Worm (Caenorhabditis elegans) whole organism, young adult: Measurements from ENCODE around the gene Y54E2A.9.
A peak's percentile ranks its signal among the peaks of the same experiment; 100 is the strongest.

ENCODE experiments used
- B0019.2 ChIP-seq: fragments of 200-800 bp; sonication (Bioruptor generic); conservative IDR thresholded peaks from 2 replicates; pipeline ENCODE4 v1.3.6; 2022; ENCODE audit warnings: missing genetic modification reagents, missing genetic modification characterization, missing compliant biosample characterization
- C06A6.2 ChIP-seq: fragments of 200-800 bp; sonication (Bioruptor generic); conservative IDR thresholded peaks from 2 replicates; pipeline ENCODE4 v1.3.6; 2022; ENCODE audit warnings: missing genetic modification characterization, missing compliant biosample characterization
- D2030.7 ChIP-seq: fragments of 200-800 bp; sonication (Bioruptor generic); IDR thresholded peaks from 2 replicates; pipeline ENCODE4 v1.3.6; 2022; ENCODE audit warnings: missing genetic modification reagents, missing genetic modification characterization, missing compliant biosample characterization
- F22D6.2 ChIP-seq: sonication (generic microtip); optimal IDR thresholded peaks from 2 replicates; lab custom pipeline; 2016; ENCODE audit warnings: mild to moderate bottlenecking, missing genetic modification characterization, missing compliant biosample characterization
- F23B12.7 ChIP-seq: sonication (generic microtip); optimal IDR thresholded peaks from 2 replicates; lab custom pipeline; 2017; ENCODE audit warnings: missing genetic modification characterization, mild to moderate bottlenecking, missing compliant biosample characterization, antibody characterized with exemption, moderate library complexity; ENCODE audit not compliant: insufficient read depth
- F33H1.4 ChIP-seq: fragments of 200-800 bp; sonication (Bioruptor generic); IDR thresholded peaks from 2 replicates; pipeline ENCODE4 v1.3.6; 2022; ENCODE audit warnings: missing genetic modification reagents, missing genetic modification characterization, missing compliant biosample characterization
- F49E8.2 ChIP-seq: sonication (generic microtip); optimal IDR thresholded peaks from 3 replicates; lab custom pipeline; 2017; ENCODE audit warnings: missing genetic modification characterization, mild to moderate bottlenecking, missing compliant biosample characterization, antibody characterized with exemption, moderate library complexity; ENCODE audit not compliant: insufficient read depth
- T07F8.4 ChIP-seq: sonication (generic microtip); optimal IDR thresholded peaks from 2 replicates; lab custom pipeline; 2016; ENCODE audit warnings: mild to moderate bottlenecking, missing genetic modification characterization, moderate library complexity, missing compliant biosample characterization
- Y53G8AR.9 ChIP-seq: fragments of 200-800 bp; sonication (Bioruptor generic); conservative IDR thresholded peaks from 2 replicates; pipeline ENCODE4 v1.3.6; 2022; ENCODE audit warnings: missing genetic modification reagents, missing genetic modification characterization, missing compliant biosample characterization
- Y56A3A.18 ChIP-seq: fragments of 200-800 bp; sonication (Bioruptor generic); IDR thresholded peaks from 2 replicates; pipeline ENCODE4 v1.3.6; 2022; ENCODE audit warnings: missing genetic modification reagents, missing genetic modification characterization, missing compliant biosample characterization
- Y67H2A.10 ChIP-seq: fragments of 200-800 bp; sonication (Bioruptor generic); conservative IDR thresholded peaks from 2 replicates; pipeline ENCODE4 v1.3.6; 2022; ENCODE audit warnings: missing genetic modification reagents, missing genetic modification characterization, missing compliant biosample characterization
- atf-7 ChIP-seq: sonication (generic microtip); optimal IDR thresholded peaks from 2 replicates; lab custom pipeline; 2017; ENCODE audit warnings: mild to moderate bottlenecking, missing genetic modification characterization, missing compliant biosample characterization
- attf-6 ChIP-seq: fragments of 200-800 bp; sonication (Bioruptor generic); IDR thresholded peaks from 2 replicates; pipeline ENCODE4 v1.3.6; 2022; ENCODE audit warnings: missing genetic modification reagents, missing genetic modification characterization, missing compliant biosample characterization
- cebp-1 ChIP-seq, 2 experiments: fragments of 200-800 bp in 1 of 2; sonication (Bioruptor generic) in 1 of 2; sonication (generic microtip) in 1 of 2; IDR thresholded peaks in 1 of 2; optimal IDR thresholded peaks in 1 of 2; 2 replicates each; pipeline versions ENCODE4 v1.3.6 to Lab custom; 2017 to 2022; ENCODE audit warnings: missing compliant biosample characterization in 2 of 2, missing genetic modification characterization in 2 of 2, mild to moderate bottlenecking in 1 of 2, missing genetic modification reagents in 1 of 2, moderate library complexity in 1 of 2
- cebp-2 ChIP-seq: fragments of 200-800 bp; sonication (Bioruptor generic); IDR thresholded peaks from 2 replicates; pipeline ENCODE4 v1.3.6; 2022; ENCODE audit warnings: missing genetic modification characterization, missing compliant biosample characterization
- ceh-100 ChIP-seq: fragments of 200-800 bp; sonication (Bioruptor generic); IDR thresholded peaks from 2 replicates; pipeline ENCODE4 v1.3.6; 2022; ENCODE audit warnings: missing genetic modification reagents, missing genetic modification characterization, missing compliant biosample characterization
- ceh-40 ChIP-seq: fragments of 200-800 bp; sonication (Bioruptor generic); IDR thresholded peaks from 2 replicates; pipeline ENCODE4 v1.3.6; 2022; ENCODE audit warnings: missing genetic modification characterization, missing compliant biosample characterization
- ceh-58 ChIP-seq: fragments of 200-800 bp; sonication (Bioruptor generic); IDR thresholded peaks from 2 replicates; pipeline ENCODE4 v1.3.6; 2022; ENCODE audit warnings: missing genetic modification characterization, missing compliant biosample characterization
- chd-7 ChIP-seq: sonication (generic microtip); optimal IDR thresholded peaks from 2 replicates; lab custom pipeline; 2016; ENCODE audit warnings: mild to moderate bottlenecking, missing genetic modification characterization, moderate library complexity, missing compliant biosample characterization
- dox-1 ChIP-seq: fragments of 200-800 bp; sonication (Bioruptor generic); IDR thresholded peaks from 2 replicates; pipeline ENCODE4 v1.3.6; 2022; ENCODE audit warnings: missing genetic modification reagents, missing genetic modification characterization, missing compliant biosample characterization
- dpff-1 ChIP-seq: sonication (generic microtip); optimal IDR thresholded peaks from 2 replicates; lab custom pipeline; 2017; ENCODE audit warnings: mild to moderate bottlenecking, missing genetic modification characterization, missing compliant biosample characterization
- gei-17 ChIP-seq: fragments of 200-800 bp; sonication (Bioruptor generic); optimal IDR thresholded peaks from 2 replicates; lab custom pipeline; 2018; ENCODE audit warnings: mild to moderate bottlenecking, missing genetic modification characterization, missing compliant biosample characterization
- him-1 ChIP-seq: sonication (generic microtip); optimal IDR thresholded peaks from 2 replicates; lab custom pipeline; 2016; ENCODE audit warnings: missing genotype, missing genetic modification reagents, missing genetic modification characterization, missing compliant biosample characterization
- hlh-12 ChIP-seq: sonication (generic microtip); optimal IDR thresholded peaks from 2 replicates; lab custom pipeline; 2016; ENCODE audit warnings: missing genetic modification characterization, missing compliant biosample characterization
- hlh-26 ChIP-seq: fragments of 200-800 bp; sonication (Bioruptor generic); conservative IDR thresholded peaks from 2 replicates; pipeline ENCODE4 v1.3.6; 2022; ENCODE audit warnings: missing genetic modification reagents, missing genetic modification characterization, missing compliant biosample characterization
- hmg-20 ChIP-seq: fragments of 200-800 bp; sonication (Bioruptor generic); IDR thresholded peaks from 2 replicates; pipeline ENCODE4 v1.3.6; 2022; ENCODE audit warnings: missing genetic modification reagents, missing genetic modification characterization, missing compliant biosample characterization
- lin-40 ChIP-seq: sonication (generic microtip); optimal IDR thresholded peaks from 2 replicates; lab custom pipeline; 2016; ENCODE audit warnings: missing genetic modification characterization, mild to moderate bottlenecking, missing compliant biosample characterization, missing genotype, missing genetic modification reagents
- madf-10 ChIP-seq: sonication (generic microtip); optimal IDR thresholded peaks from 2 replicates; lab custom pipeline; 2016; ENCODE audit warnings: mild to moderate bottlenecking, missing genetic modification characterization, missing compliant biosample characterization
- madf-3 ChIP-seq: fragments of 200-800 bp; sonication (Bioruptor generic); IDR thresholded peaks from 2 replicates; pipeline ENCODE4 v1.3.6; 2022; ENCODE audit warnings: missing genetic modification reagents, missing genetic modification characterization, missing compliant biosample characterization
- madf-6 ChIP-seq: fragments of 200-800 bp; sonication (Bioruptor generic); IDR thresholded peaks from 2 replicates; pipeline ENCODE4 v1.3.6; 2022; ENCODE audit warnings: missing genetic modification reagents, missing genetic modification characterization, missing compliant biosample characterization
- nfya-2 ChIP-seq: fragments of 200-800 bp; sonication (Bioruptor generic); IDR thresholded peaks from 2 replicates; pipeline ENCODE4 v1.3.6; 2022; ENCODE audit warnings: missing genetic modification reagents, missing genetic modification characterization, missing compliant biosample characterization
- nfyb-1 ChIP-seq: fragments of 200-800 bp; sonication (Bioruptor generic); IDR thresholded peaks from 2 replicates; pipeline ENCODE4 v1.3.6; 2022; ENCODE audit warnings: missing genetic modification reagents, missing genetic modification characterization, missing compliant biosample characterization
- nhr-120 ChIP-seq: fragments of 200-800 bp; sonication (Bioruptor generic); IDR thresholded peaks from 2 replicates; pipeline ENCODE4 v1.3.6; 2022; ENCODE audit warnings: missing genetic modification characterization, missing compliant biosample characterization
- nhr-27 ChIP-seq: fragments of 200-800 bp; sonication (Bioruptor generic); optimal IDR thresholded peaks from 2 replicates; lab custom pipeline; 2018; ENCODE audit warnings: mild to moderate bottlenecking, missing genetic modification characterization, moderate library complexity, missing compliant biosample characterization
- nhr-90 ChIP-seq: sonication (generic microtip); optimal IDR thresholded peaks from 2 replicates; lab custom pipeline; 2016; ENCODE audit warnings: missing genotype, mild to moderate bottlenecking, missing genetic modification characterization, missing compliant biosample characterization
- pbrm-1 ChIP-seq: fragments of 200-800 bp; sonication (Bioruptor generic); IDR thresholded peaks from 2 replicates; pipeline ENCODE4 v1.3.6; 2022; ENCODE audit warnings: missing genetic modification reagents, missing genetic modification characterization, missing compliant biosample characterization
- pha-4 ChIP-seq: fragments of 150-350 bp; sonication (generic microtip); optimal IDR thresholded peaks from 2 replicates; lab custom pipeline; 2014; ENCODE audit warnings: missing biosample characterization, missing genetic modification reagents, missing genetic modification characterization
- rcor-1 ChIP-seq: fragments of 200-800 bp; sonication (Bioruptor generic); IDR thresholded peaks from 2 replicates; pipeline ENCODE4 v1.3.6; 2022; ENCODE audit warnings: missing genetic modification reagents, missing genetic modification characterization, missing compliant biosample characterization
- rec-8 ChIP-seq, 2 experiments: sonication (generic microtip); optimal IDR thresholded peaks; 2 replicates each; lab custom pipeline; 2016; ENCODE audit warnings: mild to moderate bottlenecking in 2 of 2, missing genetic modification characterization in 2 of 2, missing genetic modification reagents in 2 of 2, missing genotype in 2 of 2, missing biosample characterization in 1 of 2, missing compliant biosample characterization in 1 of 2, moderate library complexity in 1 of 2
- repo-1 ChIP-seq: sonication (generic microtip); optimal IDR thresholded peaks from 2 replicates; lab custom pipeline; 2017; ENCODE audit warnings: mild to moderate bottlenecking, missing genetic modification characterization, missing compliant biosample characterization
- rpc-1 ChIP-seq, 2 experiments: fragments of 150-350 bp in 1 of 2; sonication (generic microtip) in 1 of 2; optimal IDR thresholded peaks; 2 replicates each; lab custom pipeline; 2014 to 2018; ENCODE audit warnings: missing biosample characterization in 1 of 2, missing genetic modification characterization in 1 of 2, missing genetic modification reagents in 1 of 2, missing genotype in 1 of 2
- sdz-38 ChIP-seq: sonication (generic microtip); optimal IDR thresholded peaks from 2 replicates; lab custom pipeline; 2016; ENCODE audit warnings: missing genotype, missing genetic modification characterization, missing compliant biosample characterization
- sea-2 ChIP-seq: fragments of 200-800 bp; sonication (Bioruptor generic); IDR thresholded peaks from 2 replicates; pipeline ENCODE4 v1.3.6; 2022; ENCODE audit warnings: missing genetic modification characterization, missing compliant biosample characterization
- tlf-1 ChIP-seq: fragments of 200-800 bp; sonication (Bioruptor generic); optimal IDR thresholded peaks from 2 replicates; lab custom pipeline; 2018; ENCODE audit warnings: mild to moderate bottlenecking, missing genetic modification characterization, missing compliant biosample characterization
- unc-130 ChIP-seq: sonication (generic microtip); optimal IDR thresholded peaks from 2 replicates; lab custom pipeline; 2016; ENCODE audit warnings: missing genetic modification reagents, missing genetic modification characterization, missing compliant biosample characterization
- unc-62 ChIP-seq: fragments of 150-350 bp; optimal IDR thresholded peaks from 2 replicates; lab custom pipeline; 2014; ENCODE audit warnings: missing biosample characterization, missing genetic modification reagents, missing genetic modification characterization
- xnd-1 ChIP-seq: sonication (generic microtip); optimal IDR thresholded peaks from 2 replicates; lab custom pipeline; 2016; ENCODE audit warnings: missing genotype, missing genetic modification reagents, missing genetic modification characterization, missing compliant biosample characterization
- ztf-18 ChIP-seq: sonication (generic microtip); optimal IDR thresholded peaks from 2 replicates; lab custom pipeline; 2016; ENCODE audit warnings: missing genotype, mild to moderate bottlenecking, missing genetic modification characterization, missing compliant biosample characterization
- ztf-26 ChIP-seq: sonication (generic microtip); optimal IDR thresholded peaks from 2 replicates; lab custom pipeline; 2017; ENCODE audit warnings: missing genetic modification characterization, missing compliant biosample characterization

The Y54E2A.9 gene

ce11 chrII:14822419-14822818, 36.6 kb upstream of the Y54E2A.9 start (continued):
- TF ChIP-seq hlh-12 (tag; lab: Kevin White, UChicago), result no peak
- no peak for TF ChIP-seq nhr-120
- TF ChIP-seq F33H1.4 (GFP tag; lab: Robert Waterston, UW), result no peak
- TF ChIP-seq hlh-26 (GFP tag; lab: Robert Waterston, UW), result no peak
- no peak for TF ChIP-seq madf-3 (GFP tag; lab: Robert Waterston, UW)
- no peak for TF ChIP-seq sdz-38 (tag; lab: Kevin White, UChicago)
- TF ChIP-seq madf-10 (tag; lab: Kevin White, UChicago), result no peak
- TF ChIP-seq F49E8.2 (tag; lab: Kevin White, UChicago), result no peak
- no peak for TF ChIP-seq ztf-18 (tag; lab: Kevin White, UChicago)
- no peak for TF ChIP-seq chd-7 (tag; lab: Kevin White, UChicago)
- TF ChIP-seq ceh-58 (GFP tag; lab: Robert Waterston, UW), result no peak
- no peak for TF ChIP-seq atf-7
- TF ChIP-seq rec-8 (tag; optimal IDR thresholded peaks at IDR 0.05; lab: Kevin White, UChicago), result no peak
- TF ChIP-seq F22D6.2 (tag; lab: Kevin White, UChicago), result no peak
- peak; percentile 9 for TF ChIP-seq repo-1 (tag; lab: Kevin White, UChicago)
- no peak for TF ChIP-seq madf-6 (GFP tag; lab: Robert Waterston, UW)
- no peak for TF ChIP-seq T07F8.4 (tag; lab: Kevin White, UChicago)
- peak; percentile 71 for TF ChIP-seq dox-1 (GFP tag; lab: Robert Waterston, UW)
- no peak for TF ChIP-seq cebp-2 (GFP tag; lab: Robert Waterston, UW)
- TF ChIP-seq nhr-27 (tag; lab: Kevin White, UChicago), result no peak
- TF ChIP-seq unc-62 (GFP tag; lab: Kevin White, UChicago), result no peak
- no peak for TF ChIP-seq unc-130 (GFP tag; lab: Kevin White, UChicago)
- TF ChIP-seq hmg-20 (GFP tag; lab: Robert Waterston, UW), result no peak
- TF ChIP-seq ztf-26 (tag; lab: Kevin White, UChicago), result no peak
- no peak for TF ChIP-seq gei-17 (GFP tag; lab: Kevin White, UChicago)
- no peak for TF ChIP-seq nfyb-1 (GFP tag; lab: Robert Waterston, UW)
- TF ChIP-seq pha-4 (tag; lab: Kevin White, UChicago), result no peak
- no peak for TF ChIP-seq C06A6.2 (GFP tag; lab: Robert Waterston, UW)
- no peak for TF ChIP-seq ceh-40 (GFP tag; lab: Robert Waterston, UW)
- peak; percentile 74 for TF ChIP-seq lin-40 (tag; lab: Kevin White, UChicago)
- TF ChIP-seq sea-2 (GFP tag; lab: Robert Waterston, UW), result no peak
- peak; percentile 45 for TF ChIP-seq rcor-1
- TF ChIP-seq Y56A3A.18, result 0 out of 2 replicates have a peak, but pooled peaks have one; percentile 33
- TF ChIP-seq dpff-1 (tag; lab: Kevin White, UChicago), result no peak
- no peak for TF ChIP-seq tlf-1 (GFP tag; lab: Kevin White, UChicago)
- TF ChIP-seq rpc-1 (optimal IDR thresholded peaks at IDR 0.05; lab: Kevin White, UChicago), result no peak
- no peak for TF ChIP-seq rpc-1 (tag; optimal IDR thresholded peaks at IDR 0.05; lab: Kevin White, UChicago)
- TF ChIP-seq xnd-1 (tag; lab: Kevin White, UChicago), result no peak
- TF ChIP-seq nhr-90, result no peak
- no peak for TF ChIP-seq D2030.7 (GFP tag; lab: Robert Waterston, UW)
- TF ChIP-seq him-1 (tag; lab: Kevin White, UChicago), result no peak
- no peak for TF ChIP-seq nfya-2 (GFP tag; lab: Robert Waterston, UW)
- TF ChIP-seq Y67H2A.10 (GFP tag; lab: Robert Waterston, UW), result no peak
- TF ChIP-seq F23B12.7 (tag; lab: Kevin White, UChicago), result no peak
- no peak for TF ChIP-seq attf-6 (GFP tag; lab: Robert Waterston, UW)
- no peak for TF ChIP-seq cebp-1 (GFP tag; IDR thresholded peaks at IDR 0.05; lab: Robert Waterston, UW)
- peak; percentile 61 for TF ChIP-seq cebp-1 (tag; optimal IDR thresholded peaks at IDR 0.05; lab: Kevin White, UChicago)
- TF ChIP-seq B0019.2, result no peak
- TF ChIP-seq pbrm-1 (GFP tag; lab: Robert Waterston, UW), result 0 out of 2 replicates have a peak, but pooled peaks have one; percentile 39
- TF ChIP-seq Y53G8AR.9 (GFP tag; lab: Robert Waterston, UW), result no peak
- TF ChIP-seq ceh-100, result no peak
